Worm (Caenorhabditis elegans): ENCODE results near the gene pqn-18.

- TF ChIP-seq unc-3 (GFP tag; conservative IDR thresholded peaks at IDR 0.05) (no peak), unc-3 (tag; optimal IDR thresholded peaks at IDR 0.05) (no peak), pros-1 (tag; optimal IDR thresholded peaks at IDR 0.05) (no peak), elt-2 (tag; optimal IDR thresholded peaks at IDR 0.05) (no peak), sox-2 (GFP tag; IDR thresholded peaks at IDR 0.05) (no peak), lin-11 (tag; optimal IDR thresholded peaks at IDR 0.05) (no peak), pha-4 (tag; optimal IDR thresholded peaks at IDR 0.05) (no peak), ceh-31 (tag; optimal IDR thresholded peaks at IDR 0.05) (no peak), hlh-8 (tag; optimal IDR thresholded peaks at IDR 0.05) (no peak)
Observed at ce11 chrX:12916418-12916817, 8.8 kb downstream of the pqn-18 start.

Data from whole organism, late embryonic.